Worm (Caenorhabditis elegans) whole organism, late embryonic: ENCODE results near the gene col-133.

ENCODE experiments used
- dmd-4 ChIP-seq: sonication (generic microtip); optimal IDR thresholded peaks from 2 replicates; lab custom pipeline; 2016; ENCODE audit warnings: borderline replicate concordance, missing genetic modification characterization, missing compliant biosample characterization
- nhr-11 ChIP-seq: fragments of 150-350 bp; optimal IDR thresholded peaks from 2 replicates; lab custom pipeline; 2014; ENCODE audit warnings: missing biosample characterization, missing genetic modification characterization
- pqm-1 ChIP-seq: sonication (generic microtip); optimal IDR thresholded peaks from 2 replicates; lab custom pipeline; 2016; ENCODE audit warnings: missing genetic modification characterization, missing compliant biosample characterization
- sdc-2 ChIP-seq: sonication (generic microtip); optimal IDR thresholded peaks from 2 replicates; lab custom pipeline; 2016; ENCODE audit warnings: missing genotype, missing genetic modification characterization, missing compliant biosample characterization
- sox-4 ChIP-seq: sonication (generic microtip); optimal IDR thresholded peaks from 2 replicates; lab custom pipeline; 2017; ENCODE audit warnings: mild to moderate bottlenecking, missing genetic modification characterization, inconsistent platforms, missing compliant biosample characterization
- tbx-2 ChIP-seq: sonication (generic microtip); optimal IDR thresholded peaks from 2 replicates; lab custom pipeline; 2016; ENCODE audit warnings: missing genetic modification characterization, missing compliant biosample characterization

ce11 chrIV:14133400-14133799, 34.2 kb upstream of the col-133 start:
- TF ChIP-seq sox-4 (tag; lab: Kevin White, UChicago) (no peak), nhr-11 (tag; lab: Kevin White, UChicago) (no peak), dmd-4 (tag; lab: Kevin White, UChicago) (no peak), tbx-2 (tag; lab: Kevin White, UChicago) (no peak), pqm-1 (tag; lab: Kevin White, UChicago) (no peak), sdc-2 (tag; lab: Kevin White, UChicago) (no peak)
